Worm (Caenorhabditis elegans) whole organism, L1 larva: ENCODE measurements around the gene mpz-6.
"Not testable (repeated sequence)": the region's sequence is repeated elsewhere in the genome, so short reads cannot be mapped to it uniquely, and the experiment has no call there.

Source experiments
- C04F5.9 ChIP-seq: sonication (generic microtip); optimal IDR thresholded peaks from 2 replicates; lab custom pipeline; 2016; ENCODE audit warnings: missing genetic modification characterization, missing compliant biosample characterization
- C16A3.4 ChIP-seq: fragments of 150-350 bp; optimal IDR thresholded peaks from 2 replicates; lab custom pipeline; 2014; ENCODE audit warnings: missing biosample characterization, missing genetic modification characterization
- C34B4.2 ChIP-seq: sonication (generic microtip); optimal IDR thresholded peaks from 2 replicates; lab custom pipeline; 2017; ENCODE audit warnings: mild to moderate bottlenecking, missing genetic modification characterization, missing compliant biosample characterization
- ama-1 ChIP-seq: fragments of 150-350 bp; optimal IDR thresholded peaks from 2 replicates; lab custom pipeline; 2014
- ceh-63 ChIP-seq: fragments of 200-800 bp; sonication (Bioruptor generic); optimal IDR thresholded peaks from 2 replicates; lab custom pipeline; 2018; ENCODE audit warnings: mild to moderate bottlenecking, missing genetic modification characterization, missing compliant biosample characterization
- ceh-82 ChIP-seq, 3 experiments: fragments of 150-350 bp in 1 of 3; sonication (generic microtip) in 2 of 3; optimal IDR thresholded peaks; 2 replicates each; lab custom pipeline; 2014 to 2017; ENCODE audit warnings: missing biosample characterization in 3 of 3, missing genetic modification characterization in 3 of 3
- dsc-1 ChIP-seq: sonication (generic microtip); optimal IDR thresholded peaks from 2 replicates; lab custom pipeline; 2016; ENCODE audit warnings: mild to moderate bottlenecking, missing genetic modification characterization, missing compliant biosample characterization
- efl-1 ChIP-seq, 4 experiments: fragments of 150-350 bp; optimal IDR thresholded peaks in 3 of 4; peaks in 1 of 4; 1 replicate in 1 of 4; 2 replicates in 3 of 4; lab custom pipeline; 2014; ENCODE audit warnings: missing biosample characterization in 2 of 4, missing genetic modification characterization in 2 of 4, missing genetic modification reagents in 2 of 4
- efl-3 ChIP-seq: fragments of 200-800 bp; sonication (Bioruptor generic); optimal IDR thresholded peaks from 2 replicates; lab custom pipeline; 2018; ENCODE audit warnings: mild to moderate bottlenecking, missing genetic modification characterization, missing compliant biosample characterization
- elt-2 ChIP-seq: sonication (generic microtip); optimal IDR thresholded peaks from 2 replicates; lab custom pipeline; 2016; ENCODE audit warnings: missing genetic modification characterization, mild to moderate bottlenecking, inconsistent platforms, missing compliant biosample characterization, missing genetic modification reagents
- fkh-10 ChIP-seq: sonication (generic microtip); optimal IDR thresholded peaks from 2 replicates; lab custom pipeline; 2017; ENCODE audit warnings: missing biosample characterization, missing genetic modification reagents, missing genetic modification characterization
- fos-1 ChIP-seq: fragments of 150-350 bp; optimal IDR thresholded peaks from 2 replicates; lab custom pipeline; 2014; ENCODE audit warnings: missing biosample characterization, missing genetic modification characterization
- irx-1 ChIP-seq: sonication (generic microtip); optimal IDR thresholded peaks from 2 replicates; lab custom pipeline; 2016; ENCODE audit warnings: missing genetic modification characterization, missing compliant biosample characterization
- lin-35 ChIP-seq, 2 experiments: fragments of 150-350 bp; optimal IDR thresholded peaks; 2 replicates each; lab custom pipeline; 2014; ENCODE audit warnings: missing biosample characterization in 2 of 2, missing genetic modification characterization in 2 of 2, missing genetic modification reagents in 2 of 2
- lin-39 ChIP-seq: fragments of 150-350 bp; optimal IDR thresholded peaks from 2 replicates; lab custom pipeline; 2014; ENCODE audit warnings: missing biosample characterization, missing genetic modification reagents, missing genetic modification characterization
- mep-1 ChIP-seq: fragments of 150-350 bp; optimal IDR thresholded peaks from 2 replicates; lab custom pipeline; 2014; ENCODE audit warnings: missing biosample characterization, missing genetic modification characterization
- nhr-20 ChIP-seq: sonication (generic microtip); optimal IDR thresholded peaks from 2 replicates; lab custom pipeline; 2016; ENCODE audit warnings: mild to moderate bottlenecking, missing genetic modification characterization, missing compliant biosample characterization
- nhr-71 ChIP-seq: sonication (generic microtip); optimal IDR thresholded peaks from 2 replicates; lab custom pipeline; 2016; ENCODE audit warnings: mild to moderate bottlenecking, missing genetic modification characterization, moderate library complexity, missing compliant biosample characterization
- nhr-76 ChIP-seq: sonication (generic microtip); optimal IDR thresholded peaks from 2 replicates; lab custom pipeline; 2017; ENCODE audit warnings: missing biosample characterization, missing genetic modification characterization
- nhr-85 ChIP-seq: sonication (generic microtip); peaks from one replicate; lab custom pipeline; 2016; ENCODE audit warnings: missing genetic modification characterization, inconsistent platforms, missing compliant biosample characterization
- nhr-90 ChIP-seq: sonication (generic microtip); optimal IDR thresholded peaks from 2 replicates; lab custom pipeline; 2016; ENCODE audit warnings: mild to moderate bottlenecking, missing genetic modification characterization, missing compliant biosample characterization; ENCODE audit not compliant: poor library complexity
- pag-3 ChIP-seq: sonication (generic microtip); optimal IDR thresholded peaks from 2 replicates; lab custom pipeline; 2017; ENCODE audit warnings: missing genetic modification characterization, mild to moderate bottlenecking, missing compliant biosample characterization, antibody characterized with exemption, borderline replicate concordance; ENCODE audit not compliant: insufficient read depth
- pqm-1 ChIP-seq: sonication (generic microtip); optimal IDR thresholded peaks from 3 replicates; lab custom pipeline; 2017; ENCODE audit warnings: missing biosample characterization, missing genetic modification characterization
- snpc-4 ChIP-seq: fragments of 150-350 bp; optimal IDR thresholded peaks from 2 replicates; lab custom pipeline; 2014; ENCODE audit warnings: missing biosample characterization, missing genetic modification characterization
- snu-23 ChIP-seq: sonication (generic microtip); optimal IDR thresholded peaks from 2 replicates; lab custom pipeline; 2016; ENCODE audit warnings: missing genetic modification characterization, missing compliant biosample characterization
- sox-4 ChIP-seq: sonication (generic microtip); optimal IDR thresholded peaks from 2 replicates; lab custom pipeline; 2016; ENCODE audit warnings: missing genetic modification characterization, missing compliant biosample characterization
- sup-37 ChIP-seq: fragments of 200-800 bp; sonication (Bioruptor generic); optimal IDR thresholded peaks from 2 replicates; lab custom pipeline; 2018; ENCODE audit warnings: mild to moderate bottlenecking, missing genetic modification characterization, missing compliant biosample characterization
- tbx-2 ChIP-seq: sonication (generic microtip); optimal IDR thresholded peaks from 2 replicates; lab custom pipeline; 2016; ENCODE audit warnings: missing genetic modification characterization, missing compliant biosample characterization
- tlp-1 ChIP-seq: fragments of 150-350 bp; optimal IDR thresholded peaks from 2 replicates; lab custom pipeline; 2014; ENCODE audit warnings: missing biosample characterization, missing genetic modification characterization
- unc-30 ChIP-seq: sonication (generic microtip); optimal IDR thresholded peaks from 2 replicates; lab custom pipeline; 2017; ENCODE audit warnings: missing biosample characterization, missing genetic modification characterization
- unc-62 ChIP-seq: fragments of 150-350 bp; optimal IDR thresholded peaks from 2 replicates; lab custom pipeline; 2014; ENCODE audit warnings: missing biosample characterization, missing genetic modification reagents, missing genetic modification characterization
- vab-15 ChIP-seq: sonication (generic microtip); optimal IDR thresholded peaks from 2 replicates; lab custom pipeline; 2017; ENCODE audit warnings: missing genotype, mild to moderate bottlenecking, missing genetic modification characterization, missing compliant biosample characterization
- zag-1 ChIP-seq: fragments of 150-350 bp; optimal IDR thresholded peaks from 2 replicates; lab custom pipeline; 2014; ENCODE audit warnings: missing biosample characterization, missing genetic modification characterization
- ztf-11 ChIP-seq, 2 experiments: sonication (generic microtip); optimal IDR thresholded peaks; 2 replicates each; lab custom pipeline; 2016 to 2017; ENCODE audit warnings: missing genetic modification characterization in 2 of 2, missing biosample characterization in 1 of 2, missing compliant biosample characterization in 1 of 2

Gene mpz-6

DNA sequence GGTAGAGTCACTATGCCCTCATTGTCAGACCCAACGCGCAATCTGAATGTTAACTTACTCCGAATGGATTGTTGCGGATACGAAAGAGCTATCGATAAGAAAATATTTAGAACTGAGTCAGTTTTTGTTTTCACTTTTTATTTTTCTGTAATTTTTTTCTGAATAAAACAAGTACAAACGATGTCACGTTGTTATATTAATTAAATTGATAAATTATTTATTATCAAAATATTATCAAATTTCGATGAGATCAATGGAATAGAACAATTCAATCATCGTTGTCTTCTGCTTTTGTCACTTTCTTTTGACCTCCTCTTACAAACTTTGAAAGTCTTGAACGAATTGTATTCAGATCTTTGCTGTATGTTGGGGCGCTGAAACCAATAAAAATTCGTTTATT is at the start of gene mpz-6:
Gene mpz-6, minus strand, starts transcription at position 101 of the 400 bp plus-strand sequence.
- TF ChIP-seq irx-1 (tag; lab: Kevin White, UChicago) (no peak), nhr-71 (tag; lab: Kevin White, UChicago) (no peak), unc-30 (tag; lab: Kevin White, UChicago) (no peak), ama-1 (no peak), ceh-63 (no peak), ceh-82 (tag; optimal IDR thresholded peaks at IDR 0.05; lab: Kevin White, UChicago) (no peak), tbx-2 (no peak), dsc-1 (tag; lab: Kevin White, UChicago) (no peak), ztf-11 (tag; optimal IDR thresholded peaks at IDR 0.05; lab: Kevin White, UChicago) (no peak), efl-3 (GFP tag; lab: Kevin White, UChicago) (no peak), nhr-20 (no peak), pqm-1 (tag; lab: Kevin White, UChicago) (no peak), nhr-76 (no peak), snu-23 (GFP tag; lab: Kevin White, UChicago) (no peak), pag-3 (tag; lab: Kevin White, UChicago) (no peak)
- TF ChIP-seq, all 84 proteins: peak for 0

DNA sequence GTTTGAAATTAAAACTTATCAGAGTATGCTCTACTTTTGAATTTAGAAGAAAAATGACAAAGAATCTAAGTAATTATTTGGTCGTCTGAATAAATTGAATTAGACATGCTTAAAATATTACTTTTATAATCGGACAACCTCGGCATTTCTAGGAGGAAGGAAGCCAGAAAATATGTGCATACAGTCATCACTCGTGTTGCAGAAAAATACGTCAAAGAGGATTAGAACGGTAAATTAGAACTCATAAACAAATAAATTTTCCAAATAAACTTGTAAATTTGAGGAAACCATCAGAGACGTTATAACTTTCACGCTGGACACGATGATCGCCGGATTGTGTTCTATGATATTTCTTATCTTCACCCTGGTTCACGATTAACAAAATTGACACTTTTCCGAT is 47.4 kb upstream of the mpz-6 start, which contains the start of gene chil-19:
Gene chil-19, minus strand, starts transcription at position 101 of the 400 bp plus-strand sequence.
- TF ChIP-seq snu-23 (GFP tag; lab: Kevin White, UChicago) = no peak
- no peak for TF ChIP-seq pag-3 (tag; lab: Kevin White, UChicago)
- no peak for TF ChIP-seq efl-1 (optimal IDR thresholded peaks at IDR 0.05; lab: Kevin White, UChicago)
- peak in 1 of 2 experiments; percentile 5 for TF ChIP-seq efl-1 (GFP tag; optimal IDR thresholded peaks at IDR 0.05 in 1 of 2; lab: Kevin White, UChicago)
- TF ChIP-seq nhr-71 (tag; lab: Kevin White, UChicago) = no peak
- TF ChIP-seq ztf-11 (tag; optimal IDR thresholded peaks at IDR 0.05; lab: Kevin White, UChicago) = no peak
- no peak for TF ChIP-seq elt-2 (tag; lab: Kevin White, UChicago)
- no peak for TF ChIP-seq nhr-85 (tag; lab: Kevin White, UChicago)
- TF ChIP-seq sup-37 (GFP tag; lab: Kevin White, UChicago) = no peak

DNA sequence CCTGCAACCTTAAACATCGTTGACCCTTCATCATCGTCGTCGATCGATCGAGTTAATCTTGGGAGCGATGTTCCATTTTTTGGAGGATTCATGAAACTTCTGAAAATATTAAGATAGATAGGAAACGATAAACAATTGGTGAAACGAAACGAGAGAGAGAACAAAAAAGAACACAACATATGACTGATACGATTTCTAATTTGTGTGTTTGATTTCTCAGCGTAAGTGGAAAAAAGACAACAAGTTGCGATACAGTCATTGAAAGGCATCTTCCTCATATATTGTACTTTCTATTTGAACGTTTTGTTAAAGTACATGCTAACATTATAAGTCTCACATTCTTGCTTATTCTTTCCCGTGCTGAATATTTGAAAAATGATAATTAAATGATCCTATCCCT is 45.3 kb upstream of the mpz-6 start, which contains the start of gene R09D1.12:
Gene R09D1.12, minus strand, starts transcription at position 101 of the 400 bp plus-strand sequence.
- TF ChIP-seq sox-4, nhr-90, dsc-1 (tag; lab: Kevin White, UChicago): not testable (repeated sequence)

DNA sequence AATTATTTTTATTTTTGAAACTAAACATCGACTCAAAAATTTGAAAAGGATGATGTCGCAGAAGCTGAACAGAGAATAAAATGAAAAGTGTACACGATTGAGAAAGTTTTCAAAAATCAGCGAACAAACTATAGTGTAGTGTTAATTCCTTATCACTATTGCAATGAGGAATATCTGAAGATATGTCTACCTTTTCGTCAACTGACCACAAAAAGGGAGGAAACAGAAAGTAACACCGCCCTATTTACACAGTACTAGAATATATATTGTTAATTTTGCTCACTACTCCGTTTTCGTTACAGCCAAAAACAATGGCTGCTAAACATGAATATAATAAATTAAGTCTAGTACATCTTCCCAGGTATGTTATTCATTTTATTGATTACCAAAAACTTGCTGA is 41.0 kb upstream of the mpz-6 start, which contains the start of gene chil-18:
Gene chil-18, plus strand, starts transcription at position 301 of the 400 bp plus-strand sequence.
- TF ChIP-seq fos-1 (tag; lab: Kevin White, UChicago) (no peak), nhr-20 (peak; percentile 12)

DNA sequence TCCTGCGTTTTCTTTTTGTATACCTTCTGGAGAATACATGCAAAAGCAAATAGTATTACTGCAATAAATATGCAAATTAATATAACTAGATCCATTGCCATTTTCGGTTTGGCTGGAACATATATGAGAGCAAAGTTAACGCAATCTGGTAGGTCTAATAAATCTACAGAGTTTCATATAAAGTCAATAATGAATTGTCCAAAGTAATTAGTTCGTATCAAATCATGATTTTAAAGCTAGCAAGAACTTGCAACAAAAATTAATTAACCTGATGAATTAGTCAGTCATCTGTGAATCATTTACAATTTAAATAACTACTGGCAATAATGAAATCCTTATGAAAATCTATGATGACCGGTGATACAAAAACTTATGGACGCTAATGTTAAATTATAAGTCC is 38.4 kb upstream of the mpz-6 start, which contains the start of gene R09D1.13:
Gene R09D1.13, minus strand, starts transcription at position 101 of the 400 bp plus-strand sequence.
- TF ChIP-seq lin-39 (no peak), fkh-10 (GFP tag; lab: Kevin White, UChicago) (no peak), C04F5.9 (tag; lab: Kevin White, UChicago) (no peak), nhr-76 (no peak), tlp-1 (tag; lab: Kevin White, UChicago) (no peak), C34B4.2 (tag; lab: Kevin White, UChicago) (no peak), C16A3.4 (tag; lab: Kevin White, UChicago) (no peak), mep-1 (tag; lab: Kevin White, UChicago) (no peak), zag-1 (no peak), snpc-4 (tag; lab: Kevin White, UChicago) (no peak), vab-15 (no peak), unc-62 (GFP tag; lab: Kevin White, UChicago) (no peak), pqm-1 (tag; lab: Kevin White, UChicago) (no peak), lin-35 (GFP tag; optimal IDR thresholded peaks at IDR 0.05; lab: Kevin White, UChicago) (no peak)
